Worm (Caenorhabditis elegans): Measurements from ENCODE around the gene W03C9.1.
A peak's percentile ranks its signal among the peaks of the same experiment; 100 is the strongest.

W03C9.1 gene

ce11 chrII:11966602-11967001 lies 4.7 kb upstream of the W03C9.1 start, which contains the start of gene rab-7:
TSS of gene rab-7 (minus strand) at chrII:11966931.
- TF ChIP-seq mdl-1 (tag; optimal IDR thresholded peaks at IDR 0.05) (no peak), elt-3 (tag; optimal IDR thresholded peaks at IDR 0.05) (no peak), pqm-1 (tag; optimal IDR thresholded peaks at IDR 0.05) (peak; percentile 7), ceh-82 (tag; optimal IDR thresholded peaks at IDR 0.05) (no peak), unc-62 (GFP tag; optimal IDR thresholded peaks at IDR 0.05) (no peak), nhr-76 (tag; optimal IDR thresholded peaks at IDR 0.05) (no peak), pha-4 (tag; optimal IDR thresholded peaks at IDR 0.05) (peak; percentile 1), elt-1 (tag; optimal IDR thresholded peaks at IDR 0.05) (no peak), nhr-12 (tag; optimal IDR thresholded peaks at IDR 0.05) (no peak), elt-2 (tag; optimal IDR thresholded peaks at IDR 0.05) (peak; percentile 37), ama-1 (optimal IDR thresholded peaks at IDR 0.05) (peak; percentile 71), egl-5 (tag; optimal IDR thresholded peaks at IDR 0.05) (no peak), ztf-4 (tag; optimal IDR thresholded peaks at IDR 0.05) (no peak), egl-27 (tag; optimal IDR thresholded peaks at IDR 0.05) (no peak), lin-39 (tag; optimal IDR thresholded peaks at IDR 0.05) (no peak), sea-2 (GFP tag; optimal IDR thresholded peaks at IDR 0.05) (no peak), ceh-16 (tag; optimal IDR thresholded peaks at IDR 0.05) (no peak), fkh-10 (GFP tag; optimal IDR thresholded peaks at IDR 0.05) (no peak), nhr-43 (tag; optimal IDR thresholded peaks at IDR 0.05; ENCODE audit: poor library complexity, severe bottlenecking) (no peak), hmg-11 (tag; optimal IDR thresholded peaks at IDR 0.05) (no peak)

ce11 chrII:11964847-11965246 lies 2.9 kb upstream of the W03C9.1 start:
- TF ChIP-seq nhr-28 (tag; optimal IDR thresholded peaks at IDR 0.05) (no peak), lsy-12 (tag; optimal IDR thresholded peaks at IDR 0.05) (peak; percentile 10), aly-2 (tag; optimal IDR thresholded peaks at IDR 0.05) (no peak), zag-1 (tag; optimal IDR thresholded peaks at IDR 0.05) (no peak), ama-1 (optimal IDR thresholded peaks at IDR 0.05) (peak; percentile 65)

DNA sequence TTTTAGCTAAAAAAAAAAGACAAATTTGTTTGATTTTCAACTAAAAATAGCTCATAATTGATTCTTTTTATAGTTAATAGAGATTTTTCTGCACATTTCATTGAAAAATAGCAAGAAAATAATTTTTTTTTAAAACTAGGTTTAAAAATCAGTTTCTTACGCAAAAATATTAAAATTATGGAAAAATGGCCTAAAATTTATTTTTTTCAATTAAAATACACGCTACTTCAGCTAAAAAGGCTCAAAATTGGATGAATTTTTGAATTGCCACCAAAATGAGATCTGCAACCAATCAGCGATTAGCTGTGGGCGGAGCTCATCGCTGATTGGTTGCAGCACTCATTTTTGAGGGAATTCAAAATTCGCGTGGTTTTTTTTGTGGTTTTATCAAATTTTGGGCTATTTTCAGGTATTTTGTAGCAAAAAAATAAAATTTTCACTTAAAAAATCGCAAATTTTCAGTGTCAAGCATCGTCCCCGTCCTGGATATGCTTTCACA lies 1.3 kb upstream of the W03C9.1 start:
- TF ChIP-seq nhr-237 (tag; optimal IDR thresholded peaks at IDR 0.05) (no peak), snpc-4 (tag; optimal IDR thresholded peaks at IDR 0.05) (no peak), nhr-23 (tag; optimal IDR thresholded peaks at IDR 0.05) (no peak), nfya-1 (tag; optimal IDR thresholded peaks at IDR 0.05; ENCODE audit: insufficient read depth) (peak; percentile 79)

DNA sequence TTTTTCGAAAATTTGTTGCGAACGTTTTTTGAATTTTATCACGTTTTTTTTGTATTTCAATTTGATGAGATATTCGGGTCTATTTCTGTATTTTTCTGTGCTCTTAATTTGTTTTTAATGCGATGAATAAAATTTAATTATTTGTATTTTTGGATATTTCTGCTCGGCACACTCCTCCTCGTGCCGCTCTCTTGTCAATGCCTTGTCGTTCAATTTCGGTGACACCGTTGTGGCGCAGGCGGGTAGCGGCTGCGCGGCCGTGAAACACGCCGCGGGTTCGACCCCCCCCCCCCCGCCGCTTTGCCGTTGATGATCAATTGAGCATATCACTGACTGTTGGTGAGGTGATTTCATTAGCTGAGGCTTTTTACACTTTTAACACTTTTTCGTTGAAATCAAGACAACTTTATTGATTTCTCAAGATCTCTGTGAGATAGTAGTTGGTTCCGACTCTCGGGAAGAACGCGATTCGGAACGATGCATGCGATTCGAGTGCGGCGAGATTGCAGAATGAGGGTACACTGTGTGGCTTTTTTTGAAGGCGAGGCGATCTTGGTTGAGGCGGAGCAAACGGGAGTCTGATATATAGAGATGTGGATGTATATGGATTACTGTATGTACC lies 1.2 kb downstream of the W03C9.1 start:
- TF ChIP-seq nhr-12 (tag; optimal IDR thresholded peaks at IDR 0.05) (no peak), ceh-9 (tag; optimal IDR thresholded peaks at IDR 0.05) (no peak), nhr-43 (tag; optimal IDR thresholded peaks at IDR 0.05; ENCODE audit: poor library complexity, severe bottlenecking) (peak; percentile 55), nfya-1 (tag; optimal IDR thresholded peaks at IDR 0.05; ENCODE audit: insufficient read depth) (peak; percentile 62), lin-15B (tag; optimal IDR thresholded peaks at IDR 0.05) (peak; percentile 16), fkh-2 (tag; optimal IDR thresholded peaks at IDR 0.05) (no peak), tbx-2 (tag; optimal IDR thresholded peaks at IDR 0.05) (peak; percentile 80), ztf-4 (tag; optimal IDR thresholded peaks at IDR 0.05) (peak; percentile 22), lsy-12 (tag; optimal IDR thresholded peaks at IDR 0.05) (peak; percentile 88), ZK546.5 (tag; optimal IDR thresholded peaks at IDR 0.05) (no peak), R02D3.7 (tag; optimal IDR thresholded peaks at IDR 0.05) (peak; percentile 68), nhr-67 (tag; optimal IDR thresholded peaks at IDR 0.05) (no peak), ceh-16 (tag; optimal IDR thresholded peaks at IDR 0.05) (no peak), fkh-10 (GFP tag; optimal IDR thresholded peaks at IDR 0.05) (no peak), egl-27 (tag; optimal IDR thresholded peaks at IDR 0.05) (no peak), nhr-76 (tag; optimal IDR thresholded peaks at IDR 0.05) (peak; percentile 15), eor-1 (tag; optimal IDR thresholded peaks at IDR 0.05) (no peak), skn-1 (tag; optimal IDR thresholded peaks at IDR 0.05) (no peak), ceh-28 (tag; optimal IDR thresholded peaks at IDR 0.05) (peak; percentile 36), mml-1 (tag; optimal IDR thresholded peaks at IDR 0.05) (no peak), fos-1 (tag; optimal IDR thresholded peaks at IDR 0.05) (no peak), nhr-77 (tag; optimal IDR thresholded peaks at IDR 0.05) (no peak), ceh-82 (tag; optimal IDR thresholded peaks at IDR 0.05) (peak; percentile 36), nhr-11 (tag; optimal IDR thresholded peaks at IDR 0.05) (no peak), mdl-1 (tag; optimal IDR thresholded peaks at IDR 0.05) (no peak), sea-2 (GFP tag; optimal IDR thresholded peaks at IDR 0.05) (peak; percentile 66), nhr-237 (tag; optimal IDR thresholded peaks at IDR 0.05) (no peak), snpc-4 (tag; optimal IDR thresholded peaks at IDR 0.05) (peak; percentile 38), zag-1 (tag; optimal IDR thresholded peaks at IDR 0.05) (no peak), egl-5 (tag; optimal IDR thresholded peaks at IDR 0.05) (no peak), hmg-11 (tag; optimal IDR thresholded peaks at IDR 0.05) (peak; percentile 93), ztf-11 (tag; optimal IDR thresholded peaks at IDR 0.05) (no peak), pqm-1 (tag; optimal IDR thresholded peaks at IDR 0.05) (no peak), nhr-25 (tag; optimal IDR thresholded peaks at IDR 0.05) (no peak), daf-12 (tag; optimal IDR thresholded peaks at IDR 0.05) (no peak), ama-1 (optimal IDR thresholded peaks at IDR 0.05) (no peak), elt-1 (tag; optimal IDR thresholded peaks at IDR 0.05) (no peak)

Measured in whole organism, L3 larva.